Fruit fly (Drosophila melanogaster) S2 (cell line): ENCODE data around the gene Snx3.
A peak's percentile ranks its signal among the peaks of the same experiment; 100 is the strongest.

ENCODE experiments used
- CG8478 ChIP-seq: fragments of >200 bp; optimal IDR thresholded peaks from 2 replicates; lab custom pipeline; 2018
- CTCF ChIP-seq, 2 experiments: fragments of >200 bp; optimal IDR thresholded peaks; 2 replicates each; lab custom pipeline; 2018

Gene Snx3

dm6 chr3R:12637961-12638531 is 10.2 kb downstream of the Snx3 start, which contains the start of gene CG11608:
Gene CG11608 (plus strand): TSS chr3R:12638481.
- TF ChIP-seq CTCF (optimal IDR thresholded peaks at IDR 0.05; lab: Kevin White, UChicago): peak; percentile 62 to 74
- TF ChIP-seq CG8478 (lab: Kevin White, UChicago): no peak

- TF ChIP-seq CTCF (optimal IDR thresholded peaks at IDR 0.05; lab: Kevin White, UChicago) (no peak), CG8478 (lab: Kevin White, UChicago) (no peak)
Observed at dm6 chr3R:12641620-12642019, 13.8 kb downstream of the Snx3 start.

dm6 chr3R:12642051-12642532 is 14.3 kb downstream of the Snx3 start, which contains the start of gene CG6753:
Gene CG6753 (minus strand): TSS chr3R:12642482.
- no peak for TF ChIP-seq CG8478 (lab: Kevin White, UChicago)

dm6 chr3R:12644621-12645310 is 16.9 kb downstream of the Snx3 start:
- no peak for TF ChIP-seq CTCF (optimal IDR thresholded peaks at IDR 0.05; lab: Kevin White, UChicago)
- no peak for TF ChIP-seq CG8478 (lab: Kevin White, UChicago)

- TF ChIP-seq CTCF (optimal IDR thresholded peaks at IDR 0.05; lab: Kevin White, UChicago) (no peak), CG8478 (lab: Kevin White, UChicago) (no peak)
Observed at dm6 chr3R:12645771-12646317, 18.0 kb downstream of the Snx3 start.

- TF ChIP-seq CTCF (optimal IDR thresholded peaks at IDR 0.05; lab: Kevin White, UChicago): no peak
Observed at dm6 chr3R:12646926-12647325, 19.1 kb downstream of the Snx3 start.

- no peak for TF ChIP-seq CTCF (optimal IDR thresholded peaks at IDR 0.05; lab: Kevin White, UChicago)
- no peak for TF ChIP-seq CG8478 (lab: Kevin White, UChicago)
Observed at dm6 chr3R:12647348-12647747, 19.5 kb downstream of the Snx3 start.

dm6 chr3R:12647954-12648353 is 20.1 kb downstream of the Snx3 start, which contains the start of gene Dtg:
Gene Dtg (plus strand): TSS chr3R:12648058.
- TF ChIP-seq CG8478 (lab: Kevin White, UChicago): no peak
- TF ChIP-seq CTCF (optimal IDR thresholded peaks at IDR 0.05; lab: Kevin White, UChicago): no peak

dm6 chr3R:12649099-12650029 is 21.5 kb downstream of the Snx3 start:
- TF ChIP-seq CTCF (optimal IDR thresholded peaks at IDR 0.05; lab: Kevin White, UChicago) (no peak), CG8478 (lab: Kevin White, UChicago) (no peak)

- no peak for TF ChIP-seq CG8478 (lab: Kevin White, UChicago)
- peak; percentile 67 to 77 for TF ChIP-seq CTCF (optimal IDR thresholded peaks at IDR 0.05; lab: Kevin White, UChicago)
Observed at dm6 chr3R:12650537-12650936, 22.7 kb downstream of the Snx3 start.

- no peak for TF ChIP-seq CTCF (optimal IDR thresholded peaks at IDR 0.05; lab: Kevin White, UChicago)
Observed at dm6 chr3R:12652736-12653135, 24.9 kb downstream of the Snx3 start.

dm6 chr3R:12653511-12654252 is 25.9 kb downstream of the Snx3 start:
- no peak for TF ChIP-seq CTCF (optimal IDR thresholded peaks at IDR 0.05; lab: Kevin White, UChicago)

dm6 chr3R:12654253-12654623 is 26.4 kb downstream of the Snx3 start, which contains the start of gene CG6225:
Gene CG6225 (plus strand): TSS chr3R:12654577.
- TF ChIP-seq CG8478 (lab: Kevin White, UChicago): no peak
- TF ChIP-seq CTCF (optimal IDR thresholded peaks at IDR 0.05; lab: Kevin White, UChicago): no peak
